Worm (Caenorhabditis elegans): ENCODE measurements around the gene C50B6.9.

Gene C50B6.9

DNA sequence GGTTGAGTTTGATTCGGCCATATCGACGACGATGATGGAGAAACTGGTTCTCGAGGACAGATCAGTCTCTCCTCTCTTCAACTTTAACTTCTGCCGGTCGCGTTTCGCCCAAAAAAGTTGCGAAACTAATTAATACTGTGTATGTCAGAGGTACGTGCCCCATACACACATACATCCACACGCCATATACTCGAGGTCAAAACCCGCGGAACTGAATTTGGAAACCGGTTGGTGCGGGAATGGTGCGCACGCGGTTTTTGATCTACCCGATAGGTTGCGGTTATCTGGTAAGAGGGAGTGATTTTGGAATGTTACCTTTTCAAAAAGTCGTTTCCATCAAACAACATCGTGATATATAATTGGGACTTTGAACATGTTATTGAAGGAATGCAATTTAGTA, 44.0 kb downstream of the C50B6.9 start, which contains the start of gene ifbp-1 (continued):
- peak; percentile 26 for TF ChIP-seq nhr-11 (tag; optimal IDR thresholded peaks at IDR 0.05)
- peak; percentile 82 for TF ChIP-seq snu-23 (GFP tag; optimal IDR thresholded peaks at IDR 0.05)
- no peak for TF ChIP-seq ets-5 (GFP tag; IDR thresholded peaks at IDR 0.05)
- no peak for TF ChIP-seq skn-1 (tag; optimal IDR thresholded peaks at IDR 0.05)
- peak; percentile 87 for TF ChIP-seq unc-130 (tag; optimal IDR thresholded peaks at IDR 0.05)
- TF ChIP-seq elt-3 (tag; optimal IDR thresholded peaks at IDR 0.05): peak; percentile 39 to 96 (median 91)
- TF ChIP-seq ceh-82 (tag; optimal IDR thresholded peaks at IDR 0.05): peak in 1 of 3 experiments; percentile 19
- TF ChIP-seq nhr-71 (tag; optimal IDR thresholded peaks at IDR 0.05): peak; percentile 85
- TF ChIP-seq unc-98 (GFP tag; IDR thresholded peaks at IDR 0.05): no peak
- TF ChIP-seq nhr-47 (tag; optimal IDR thresholded peaks at IDR 0.05): peak; percentile 70
- peak; percentile 26 to 74 (median 51) for TF ChIP-seq dpl-1 (GFP tag; optimal IDR thresholded peaks at IDR 0.05)
- TF ChIP-seq sox-4 (tag; optimal IDR thresholded peaks at IDR 0.05): no peak
- TF ChIP-seq C16A3.4 (tag; optimal IDR thresholded peaks at IDR 0.05): peak; percentile 55
- TF ChIP-seq fkh-8 (tag; optimal IDR thresholded peaks at IDR 0.05): no peak
- no peak for TF ChIP-seq egl-13 (tag; optimal IDR thresholded peaks at IDR 0.05)

DNA sequence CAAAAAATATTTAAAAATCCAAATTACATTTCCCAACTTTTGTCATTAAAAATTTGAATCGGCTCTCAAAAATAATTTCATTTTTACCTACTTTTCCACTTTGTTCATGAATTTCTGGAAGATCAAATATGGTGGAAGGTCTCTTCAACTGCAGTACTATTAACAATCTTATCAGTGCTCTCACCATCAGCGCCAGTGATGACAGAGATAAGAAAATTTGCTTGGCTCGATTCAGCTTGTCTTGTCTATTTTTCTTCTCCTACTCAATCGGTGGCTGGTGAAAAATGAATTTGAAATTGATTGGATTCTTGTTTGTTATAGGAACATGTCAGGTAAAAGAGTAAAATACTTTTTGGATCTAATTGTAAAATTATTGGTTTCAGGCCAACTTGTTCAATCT, 44.8 kb downstream of the C50B6.9 start, which contains the start of gene cpz-2:
TSS of gene cpz-2 (plus strand) at position 210 of the 400 bp plus-strand sequence.
- TF ChIP-seq dsc-1 (tag; optimal IDR thresholded peaks at IDR 0.05): no peak
- peak; percentile 56 for TF ChIP-seq elt-2 (tag; optimal IDR thresholded peaks at IDR 0.05)

DNA sequence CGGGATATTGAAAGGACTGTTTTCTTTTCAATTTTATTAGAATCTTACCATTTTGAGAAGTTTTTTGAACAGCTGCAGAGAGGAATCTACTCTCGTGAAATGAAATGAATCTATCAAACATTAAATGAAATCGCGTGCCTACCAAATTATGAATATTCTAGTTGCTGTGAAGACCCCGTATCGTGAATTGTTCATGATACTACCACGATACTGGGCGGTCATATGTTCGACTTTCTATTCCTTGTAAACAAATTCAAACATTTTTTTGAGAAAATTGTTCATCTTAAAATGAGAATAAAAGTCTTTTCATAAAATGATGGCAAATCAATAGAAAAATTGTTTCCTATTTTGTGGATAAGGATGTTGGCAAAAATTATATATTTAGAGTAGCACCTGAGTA, 49.6 kb downstream of the C50B6.9 start, which contains the start of gene gcy-34:
TSS of gene gcy-34 (minus strand) at position 101 of the 400 bp plus-strand sequence.
- TF ChIP-seq snpc-4 (tag; optimal IDR thresholded peaks at IDR 0.05) (no peak), aha-1 (tag; optimal IDR thresholded peaks at IDR 0.05) (no peak), ceh-8 (GFP tag; optimal IDR thresholded peaks at IDR 0.05) (no peak), dpl-1 (GFP tag; optimal IDR thresholded peaks at IDR 0.05) (no peak), nhr-11 (tag; optimal IDR thresholded peaks at IDR 0.05) (peak; percentile 1), elt-3 (tag; optimal IDR thresholded peaks at IDR 0.05) (no peak), fkh-10 (GFP tag; optimal IDR thresholded peaks at IDR 0.05) (no peak)

DNA sequence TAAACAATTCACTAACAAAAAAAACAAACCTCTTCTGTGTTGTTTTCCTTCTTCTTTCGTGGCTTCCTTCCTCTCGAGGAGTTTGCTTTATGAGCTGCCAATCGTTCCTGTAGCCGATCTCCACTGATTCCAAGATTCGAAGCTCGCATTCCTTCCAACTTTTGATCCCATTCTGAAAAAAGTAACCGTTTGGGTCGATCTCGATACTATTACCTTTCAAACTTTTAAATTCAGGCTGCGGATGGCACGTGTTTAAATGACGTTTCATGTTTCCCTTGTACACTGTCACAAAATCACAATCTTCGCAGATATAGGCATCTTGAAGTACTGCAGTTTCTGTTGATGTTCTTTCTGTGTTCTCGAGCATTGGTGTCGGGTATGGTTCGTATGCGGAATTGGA, 51.3 kb downstream of the C50B6.9 start:
- TF ChIP-seq ceh-82 (tag; optimal IDR thresholded peaks at IDR 0.05): no peak
- no peak for TF ChIP-seq zag-1 (tag; optimal IDR thresholded peaks at IDR 0.05)
- no peak for TF ChIP-seq fkh-8 (tag; optimal IDR thresholded peaks at IDR 0.05)

Data from whole organism, L1 larva.